Worm (Caenorhabditis elegans): ENCODE data around the gene F45H10.2.
A peak's percentile ranks its signal among the peaks of the same experiment; 100 is the strongest.

DNA sequence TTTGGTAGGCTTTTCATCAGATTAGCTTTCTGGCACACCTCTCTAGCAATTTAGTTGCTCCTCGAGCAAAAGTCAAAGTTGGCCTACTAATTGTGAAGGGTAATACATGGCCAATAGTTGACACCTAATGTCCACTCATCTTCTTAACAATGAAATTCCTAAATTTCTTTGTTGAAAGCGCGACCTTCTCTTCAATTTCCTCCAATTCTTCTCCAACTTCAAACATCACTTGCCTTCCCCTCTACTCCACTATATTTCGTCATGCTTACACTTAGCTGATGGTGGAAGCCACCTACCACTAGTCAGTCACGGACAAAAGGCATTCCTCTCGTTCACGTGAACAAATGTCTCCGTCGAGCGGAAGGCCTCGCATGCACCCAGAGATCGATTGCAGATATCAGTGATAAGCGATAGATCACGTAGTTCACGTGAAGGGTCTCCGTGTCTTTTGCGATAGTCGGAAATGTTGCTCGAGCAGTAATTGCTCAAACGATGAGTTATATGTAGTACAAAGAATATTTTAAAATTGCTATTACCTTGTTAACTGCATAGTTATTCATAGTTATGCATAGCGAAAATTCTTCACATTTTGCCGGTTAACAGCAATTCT is 23.7 kb downstream of the F45H10.2 start, which contains the start of gene E01G4.3:
- TF ChIP-seq F13H6.1 (tag; optimal IDR thresholded peaks at IDR 0.05) = peak; percentile 80
- no peak for TF ChIP-seq nhr-77 (tag; optimal IDR thresholded peaks at IDR 0.05)
- peak; percentile 63 for TF ChIP-seq C34F6.9 (tag; optimal IDR thresholded peaks at IDR 0.05)
- no peak for TF ChIP-seq zag-1 (tag; optimal IDR thresholded peaks at IDR 0.05)
- TF ChIP-seq nhr-11 (tag; optimal IDR thresholded peaks at IDR 0.05) = no peak
- TF ChIP-seq snpc-4 (tag; optimal IDR thresholded peaks at IDR 0.05) = no peak

Measured in whole organism, L2 larva.